Fruit fly (Drosophila melanogaster) whole organism, embryonic: ENCODE results near the gene CG15728.

ENCODE experiments used
- Bteb2 ChIP-seq: fragments of 200-800 bp; sonication (Bioruptor generic); optimal IDR thresholded peaks from 2 replicates; lab custom pipeline; 2016; ENCODE audit warnings: missing biosample characterization, missing genetic modification characterization
- CG10431 ChIP-seq: fragments of 200-800 bp; sonication (Bioruptor generic); optimal IDR thresholded peaks from 3 replicates; lab custom pipeline; 2018; ENCODE audit warnings: missing biosample characterization, mild to moderate bottlenecking, missing genetic modification characterization
- CG11398 ChIP-seq: fragments of 200-800 bp; sonication (Bioruptor generic); optimal IDR thresholded peaks from 2 replicates; lab custom pipeline; 2016; ENCODE audit warnings: missing biosample characterization, missing genetic modification characterization
- CG11696 ChIP-seq: fragments of 200-800 bp; sonication (Bioruptor generic); IDR thresholded peaks from 2 replicates; pipeline ENCODE4 v1.3.6; 2022; ENCODE audit warnings: missing biosample characterization, missing genetic modification characterization
- CG12219 ChIP-seq: fragments of 200-800 bp; sonication (Bioruptor generic); optimal IDR thresholded peaks from 3 replicates; lab custom pipeline; 2018; ENCODE audit warnings: missing biosample characterization, mild to moderate bottlenecking, missing genetic modification characterization
- CG12299 ChIP-seq: fragments of 200-800 bp; sonication (Bioruptor generic); optimal IDR thresholded peaks from 2 replicates; lab custom pipeline; 2018; ENCODE audit warnings: missing biosample characterization, mild to moderate bottlenecking, missing genetic modification characterization
- CG12391 ChIP-seq: fragments of 200-800 bp; sonication (Bioruptor generic); optimal IDR thresholded peaks from 3 replicates; lab custom pipeline; 2018; ENCODE audit warnings: missing biosample characterization, mild to moderate bottlenecking, missing genetic modification characterization, moderate library complexity
- CG2116 ChIP-seq: fragments of 200-800 bp; sonication (Bioruptor generic); optimal IDR thresholded peaks from 3 replicates; lab custom pipeline; 2018; ENCODE audit warnings: missing biosample characterization, mild to moderate bottlenecking, missing genetic modification characterization
- CG2129 ChIP-seq: fragments of 200-800 bp; sonication (Bioruptor generic); IDR thresholded peaks from 2 replicates; pipeline ENCODE4 v1.3.6; 2022; ENCODE audit warnings: missing biosample characterization, missing genetic modification characterization; ENCODE audit not compliant: partially characterized antibody
- CG2712 ChIP-seq: fragments of 200-800 bp; optimal IDR thresholded peaks from 3 replicates; lab custom pipeline; 2019; ENCODE audit warnings: missing biosample characterization, mild to moderate bottlenecking, missing genetic modification characterization, moderate library complexity
- CG32767 ChIP-seq: fragments of 200-800 bp; sonication (Bioruptor generic); IDR thresholded peaks from 2 replicates; pipeline ENCODE4 v1.3.6; 2022; ENCODE audit warnings: missing biosample characterization, missing genetic modification characterization
- CG33557 ChIP-seq: fragments of 200-800 bp; sonication (Bioruptor generic); optimal IDR thresholded peaks from 2 replicates; lab custom pipeline; 2019; ENCODE audit warnings: missing biosample characterization, mild to moderate bottlenecking, missing genetic modification characterization, moderate library complexity
- CG34224 ChIP-seq: fragments of 200-800 bp; sonication (Bioruptor generic); IDR thresholded peaks from 3 replicates; pipeline ENCODE4 v1.3.6; 2022; ENCODE audit warnings: missing biosample characterization, missing genetic modification characterization; ENCODE audit not compliant: partially characterized antibody
- CG34422 ChIP-seq: fragments of 200-800 bp; sonication (Bioruptor generic); IDR thresholded peaks from 3 replicates; pipeline ENCODE4 v1.3.6; 2022; ENCODE audit warnings: missing biosample characterization, missing genetic modification characterization
- CG4424 ChIP-seq: fragments of 200-800 bp; sonication (Bioruptor generic); optimal IDR thresholded peaks from 3 replicates; lab custom pipeline; 2016; ENCODE audit warnings: missing biosample characterization, missing genetic modification characterization
- CG7963 ChIP-seq: fragments of 200-800 bp; sonication (Bioruptor generic); IDR thresholded peaks from 3 replicates; pipeline ENCODE4 v1.3.6; 2022; ENCODE audit warnings: missing biosample characterization, missing genetic modification characterization; ENCODE audit not compliant: partially characterized antibody
- CG8924 ChIP-seq: fragments of 200-800 bp; optimal IDR thresholded peaks from 3 replicates; lab custom pipeline; 2019; ENCODE audit warnings: missing biosample characterization, mild to moderate bottlenecking, missing genetic modification characterization, moderate library complexity
- CG9215 ChIP-seq: fragments of 200-800 bp; sonication (Bioruptor generic); IDR thresholded peaks from 2 replicates; pipeline ENCODE4 v1.3.6; 2022; ENCODE audit warnings: missing biosample characterization, missing genetic modification characterization
- Gsc ChIP-seq: fragments of 200-800 bp; sonication (Bioruptor generic); IDR thresholded peaks from 2 replicates; pipeline ENCODE4 v1.3.6; 2022; ENCODE audit warnings: missing biosample characterization, missing genetic modification characterization
- HHEX ChIP-seq: fragments of 200-800 bp; sonication (Bioruptor generic); optimal IDR thresholded peaks from 3 replicates; lab custom pipeline; 2017; ENCODE audit warnings: missing biosample characterization, mild to moderate bottlenecking, missing genetic modification characterization, missing genetic modification reagents
- HmgD ChIP-seq: fragments of 200-800 bp; sonication (Bioruptor generic); optimal IDR thresholded peaks from 3 replicates; lab custom pipeline; 2016; ENCODE audit warnings: missing biosample characterization, missing genetic modification characterization
- Hmr ChIP-seq: fragments of 200-800 bp; sonication (Bioruptor generic); optimal IDR thresholded peaks from 3 replicates; lab custom pipeline; 2017; ENCODE audit warnings: mild to moderate bottlenecking, missing biosample characterization, missing genetic modification reagents, missing genetic modification characterization
- Hmx ChIP-seq: fragments of 200-800 bp; sonication (Bioruptor generic); optimal IDR thresholded peaks from 2 replicates; lab custom pipeline; 2016; ENCODE audit warnings: missing biosample characterization, missing genetic modification characterization
- Hr3 ChIP-seq: fragments of 200-800 bp; sonication (Bioruptor generic); optimal IDR thresholded peaks from 3 replicates; lab custom pipeline; 2016; ENCODE audit warnings: missing biosample characterization, missing genetic modification characterization
- Hr39 ChIP-seq: fragments of >200 bp; optimal IDR thresholded peaks from 2 replicates; lab custom pipeline; 2017
- Kr ChIP-seq: fragments of 200-800 bp; sonication (Bioruptor generic); optimal IDR thresholded peaks from 2 replicates; lab custom pipeline; 2017; ENCODE audit warnings: missing biosample characterization, mild to moderate bottlenecking, missing genetic modification characterization
- MESR4 ChIP-seq: fragments of 200-800 bp; sonication (Bioruptor generic); optimal IDR thresholded peaks from 2 replicates; lab custom pipeline; 2018; ENCODE audit warnings: missing biosample characterization, mild to moderate bottlenecking, missing genetic modification characterization, moderate library complexity
- Max ChIP-seq: fragments of 200-800 bp; sonication (Bioruptor generic); optimal IDR thresholded peaks from 2 replicates; lab custom pipeline; 2016; ENCODE audit warnings: missing biosample characterization, mild to moderate bottlenecking, missing genetic modification characterization
- Rfx ChIP-seq: fragments of 200-800 bp; sonication (Bioruptor generic); IDR thresholded peaks from 2 replicates; pipeline ENCODE4 v1.3.6; 2022; ENCODE audit warnings: missing biosample characterization, missing genetic modification characterization
- TFAM ChIP-seq: fragments of 200-800 bp; sonication (Bioruptor generic); optimal IDR thresholded peaks from 2 replicates; lab custom pipeline; 2017; ENCODE audit warnings: missing biosample characterization, missing genetic modification characterization, inconsistent platforms
- Xrp1 ChIP-seq: fragments of 200-800 bp; sonication (Bioruptor generic); IDR thresholded peaks from 2 replicates; pipeline ENCODE4 v1.3.6; 2022; ENCODE audit warnings: missing biosample characterization, missing genetic modification characterization
- amos ChIP-seq: fragments of 200-800 bp; sonication (Bioruptor generic); IDR thresholded peaks from 2 replicates; pipeline ENCODE4 v1.3.6; 2022; ENCODE audit warnings: missing biosample characterization, missing genetic modification characterization; ENCODE audit not compliant: partially characterized antibody
- br ChIP-seq: fragments of >200 bp; optimal IDR thresholded peaks from 2 replicates; lab custom pipeline; 2017
- chm ChIP-seq: fragments of 200-800 bp; sonication (Bioruptor generic); IDR thresholded peaks from 2 replicates; pipeline ENCODE4 v1.3.6; 2022; ENCODE audit warnings: missing biosample characterization, missing genetic modification characterization
- corto ChIP-seq: fragments of 200-800 bp; sonication (Bioruptor generic); optimal IDR thresholded peaks from 2 replicates; lab custom pipeline; 2016; ENCODE audit warnings: missing biosample characterization, mild to moderate bottlenecking, missing genetic modification characterization, moderate library complexity
- dm ChIP-seq: fragments of 200-800 bp; sonication (Bioruptor generic); optimal IDR thresholded peaks from 3 replicates; lab custom pipeline; 2016; ENCODE audit warnings: missing biosample characterization, missing genetic modification characterization
- dpn ChIP-seq, 2 experiments: fragments of 200-800 bp; sonication (Bioruptor generic); optimal IDR thresholded peaks; 3 replicates each; lab custom pipeline; 2016; ENCODE audit warnings: missing biosample characterization in 2 of 2, missing genetic modification characterization in 2 of 2
- fd3F ChIP-seq: fragments of 200-800 bp; sonication (Bioruptor generic); optimal IDR thresholded peaks from 2 replicates; lab custom pipeline; 2018; ENCODE audit warnings: missing biosample characterization, mild to moderate bottlenecking, missing genetic modification characterization, moderate library complexity
- fd96Cb ChIP-seq: fragments of 200-800 bp; sonication (Bioruptor generic); optimal IDR thresholded peaks from 2 replicates; lab custom pipeline; 2018; ENCODE audit warnings: missing biosample characterization, mild to moderate bottlenecking, missing genetic modification characterization, moderate library complexity
- gce ChIP-seq: fragments of 200-800 bp; sonication (Bioruptor generic); IDR thresholded peaks from 3 replicates; pipeline ENCODE4 v1.3.6; 2022; ENCODE audit warnings: missing biosample characterization, missing genetic modification characterization
- gfzf ChIP-seq: fragments of 200-800 bp; sonication (Bioruptor generic); optimal IDR thresholded peaks from 2 replicates; lab custom pipeline; 2016; ENCODE audit warnings: missing biosample characterization, mild to moderate bottlenecking, missing genetic modification characterization, moderate library complexity
- grau ChIP-seq: fragments of 200-800 bp; optimal IDR thresholded peaks from 3 replicates; lab custom pipeline; 2019; ENCODE audit warnings: missing biosample characterization, mild to moderate bottlenecking, missing genetic modification characterization, moderate library complexity
- hb ChIP-seq: fragments of 200-800 bp; sonication (Bioruptor generic); IDR thresholded peaks from 3 replicates; pipeline ENCODE4 v1.3.6; 2022; ENCODE audit warnings: missing biosample characterization, missing genetic modification characterization; ENCODE audit not compliant: partially characterized antibody
- lola ChIP-seq, 3 experiments: fragments of >200 bp in 2 of 3; fragments of 200-800 bp in 1 of 3; sonication (Bioruptor generic) in 1 of 3; optimal IDR thresholded peaks; 2 replicates each; lab custom pipeline; 2017 to 2019; ENCODE audit warnings: missing biosample characterization in 3 of 3, missing genetic modification characterization in 3 of 3, mild to moderate bottlenecking in 1 of 3, moderate library complexity in 1 of 3
- nmo ChIP-seq: fragments of 200-800 bp; sonication (Bioruptor generic); optimal IDR thresholded peaks from 2 replicates; lab custom pipeline; 2018; ENCODE audit warnings: missing biosample characterization, mild to moderate bottlenecking, missing genetic modification characterization, moderate library complexity
- pho ChIP-seq: fragments of 200-800 bp; sonication (Bioruptor generic); optimal IDR thresholded peaks from 2 replicates; lab custom pipeline; 2016; ENCODE audit warnings: missing biosample characterization, missing genetic modification characterization
- ranshi ChIP-seq: fragments of 200-800 bp; sonication (Bioruptor generic); IDR thresholded peaks from 2 replicates; pipeline ENCODE4 v1.3.6; 2022; ENCODE audit warnings: missing biosample characterization, missing genetic modification characterization
- sd ChIP-seq: fragments of 200-800 bp; sonication (Bioruptor generic); optimal IDR thresholded peaks from 3 replicates; lab custom pipeline; 2018; ENCODE audit warnings: missing biosample characterization, mild to moderate bottlenecking, missing genetic modification characterization, moderate library complexity
- sim ChIP-seq: fragments of 200-800 bp; sonication (Bioruptor generic); IDR thresholded peaks from 2 replicates; pipeline ENCODE4 v1.3.6; 2022; ENCODE audit warnings: missing biosample characterization, missing genetic modification characterization
- ssp ChIP-seq: fragments of 200-800 bp; sonication (Bioruptor generic); IDR thresholded peaks from 2 replicates; pipeline ENCODE4 v1.3.6; 2022; ENCODE audit warnings: missing biosample characterization, missing genetic modification characterization
- vvl ChIP-seq: fragments of 200-800 bp; sonication (Bioruptor generic); IDR thresholded peaks from 2 replicates; pipeline ENCODE4 v1.3.6; 2022; ENCODE audit warnings: missing biosample characterization, missing genetic modification characterization

The CG15728 gene

DNA sequence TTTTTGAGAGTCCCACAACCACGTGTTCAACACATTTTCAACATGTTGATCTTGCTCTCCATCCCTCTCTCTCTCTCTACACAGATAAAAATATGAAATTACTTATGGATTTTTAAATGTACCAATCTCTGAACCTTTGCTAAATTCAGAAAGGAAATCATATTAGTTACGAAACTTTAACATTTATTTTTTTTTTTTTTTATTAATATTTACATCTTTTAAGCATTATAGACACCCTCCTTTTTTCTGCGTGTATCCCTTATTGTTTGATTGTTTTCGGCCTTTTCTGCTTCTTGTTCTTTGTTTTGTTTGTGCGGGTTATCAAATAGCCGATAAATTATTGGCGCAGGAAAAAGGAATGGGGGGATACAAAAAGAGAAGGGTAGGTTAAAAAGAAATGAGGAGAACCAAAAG lies 42.4 kb downstream of the CG15728 start (continued):
- peak; percentile 87 for TF ChIP-seq pho
- TF ChIP-seq grau (tag; lab: Kevin White, UChicago) = peak; percentile 97
- TF ChIP-seq CG2712 (tag; lab: Kevin White, UChicago) = peak; percentile 99
- TF ChIP-seq hb (GFP tag; lab: Robert Waterston, UW) = no peak
- TF ChIP-seq amos (GFP tag; lab: Robert Waterston, UW) = no peak
- TF ChIP-seq sd = peak; percentile 85
- TF ChIP-seq CG11398 = peak; percentile 68
- TF ChIP-seq CG11696 (GFP tag; lab: Robert Waterston, UW) = peak; percentile 89
- TF ChIP-seq fd96Cb (tag; lab: Kevin White, UChicago) = peak; percentile 97
- no peak for TF ChIP-seq gfzf
- no peak for TF ChIP-seq br (lab: Kevin White, UChicago)
- peak; percentile 97 for TF ChIP-seq Rfx (GFP tag; lab: Robert Waterston, UW)
- TF ChIP-seq MESR4 (GFP tag; lab: Kevin White, UChicago) = peak; percentile 24
- peak; percentile 34 for TF ChIP-seq Kr (GFP tag; lab: Kevin White, UChicago)
- peak; percentile 93 for TF ChIP-seq HHEX (GFP tag; lab: Kevin White, UChicago)
- TF ChIP-seq CG12391 (tag; lab: Kevin White, UChicago) = peak; percentile 98
- TF ChIP-seq Gsc (GFP tag; lab: Robert Waterston, UW) = no peak; the same call in 1 of the 2 replicates
- TF ChIP-seq Xrp1 (GFP tag; lab: Robert Waterston, UW) = peak; percentile 99
- TF ChIP-seq CG8924 (tag; lab: Kevin White, UChicago) = peak; percentile 99
- TF ChIP-seq CG7963 (GFP tag; lab: Robert Waterston, UW) = no peak
- no peak for TF ChIP-seq CG34224 (GFP tag; lab: Robert Waterston, UW)
- TF ChIP-seq sim (GFP tag; lab: Robert Waterston, UW) = peak; percentile 95
- TF ChIP-seq lola (GFP tag; optimal IDR thresholded peaks at IDR 0.05; lab: Kevin White, UChicago) = peak in 1 of 3 experiments; percentile 98
- TF ChIP-seq CG34422 = peak; percentile 97
- TF ChIP-seq fd3F (GFP tag; lab: Kevin White, UChicago) = peak; percentile 95
- peak; percentile 93 for TF ChIP-seq CG9215 (GFP tag; lab: Robert Waterston, UW)
- TF ChIP-seq nmo (GFP tag; lab: Kevin White, UChicago) = peak; percentile 97
- TF ChIP-seq CG32767 (GFP tag; lab: Robert Waterston, UW) = peak; percentile 93
- TF ChIP-seq gce = peak; percentile 96
- TF ChIP-seq ssp (GFP tag; lab: Robert Waterston, UW) = peak; percentile 87
- TF ChIP-seq Hr3 (GFP tag; lab: Kevin White, UChicago) = peak; percentile 96
- no peak for TF ChIP-seq CG2129 (GFP tag; lab: Robert Waterston, UW)
- TF ChIP-seq CG4424 = peak; percentile 96
- no peak for TF ChIP-seq HmgD (GFP tag; lab: Kevin White, UChicago)
- peak; percentile 77 for TF ChIP-seq CG2116
- peak; percentile 95 for TF ChIP-seq Hmr (GFP tag; lab: Kevin White, UChicago)
- TF ChIP-seq chm = peak; percentile 94
- peak; percentile 97 for TF ChIP-seq ranshi
- TF ChIP-seq Max = peak; percentile 93
- peak; percentile 90 for TF ChIP-seq corto (GFP tag; lab: Kevin White, UChicago)
- no peak for TF ChIP-seq Hr39 (lab: Kevin White, UChicago)
- TF ChIP-seq Hmx (GFP tag; lab: Kevin White, UChicago) = peak; percentile 81
- TF ChIP-seq Bteb2 (GFP tag; lab: Kevin White, UChicago) = peak; percentile 86
- peak; percentile 87 for TF ChIP-seq dm (GFP tag; lab: Kevin White, UChicago)
- peak; percentile 85 to 95 for TF ChIP-seq dpn (GFP tag; optimal IDR thresholded peaks at IDR 0.05; lab: Kevin White, UChicago)
- TF ChIP-seq vvl (GFP tag; lab: Robert Waterston, UW) = peak; percentile 98
- peak; percentile 71 for TF ChIP-seq TFAM
- peak; percentile 82 for TF ChIP-seq CG12219 (GFP tag; lab: Kevin White, UChicago)
- TF ChIP-seq CG10431 (GFP tag; lab: Kevin White, UChicago) = peak; percentile 93
- peak; percentile 94 for TF ChIP-seq CG12299
- peak; percentile 99 for TF ChIP-seq CG33557 (GFP tag; lab: Kevin White, UChicago)
